Fruit fly (Drosophila melanogaster) whole organism, embryonic: ENCODE results near the gene Crys.

ENCODE experiments used
- ATbp ChIP-seq: fragments of 200-800 bp; sonication (Bioruptor generic); optimal IDR thresholded peaks from 2 replicates; lab custom pipeline; 2017; ENCODE audit warnings: missing biosample characterization, mild to moderate bottlenecking, missing genetic modification characterization, missing genetic modification reagents
- Antp ChIP-seq: fragments of 200-800 bp; sonication (Bioruptor generic); optimal IDR thresholded peaks from 3 replicates; lab custom pipeline; 2016; ENCODE audit warnings: missing biosample characterization, missing genetic modification characterization
- Bdp1 ChIP-seq: fragments of 200-800 bp; sonication (Bioruptor generic); optimal IDR thresholded peaks from 3 replicates; lab custom pipeline; 2016; ENCODE audit warnings: missing biosample characterization, missing genetic modification characterization
- Bgb ChIP-seq: fragments of 200-800 bp; sonication (Bioruptor generic); IDR thresholded peaks from 2 replicates; pipeline ENCODE4 v1.3.6; 2022; ENCODE audit warnings: missing biosample characterization, missing genetic modification characterization; ENCODE audit not compliant: partially characterized antibody
- Blimp-1 ChIP-seq: fragments of 200-800 bp; sonication (Bioruptor generic); optimal IDR thresholded peaks from 3 replicates; lab custom pipeline; 2018; ENCODE audit warnings: missing biosample characterization, missing genetic modification characterization, mild to moderate bottlenecking, moderate library complexity, missing genetic modification reagents
- CG11696 ChIP-seq: fragments of 200-800 bp; sonication (Bioruptor generic); IDR thresholded peaks from 2 replicates; pipeline ENCODE4 v1.3.6; 2022; ENCODE audit warnings: missing biosample characterization, missing genetic modification characterization
- CG12391 ChIP-seq: fragments of 200-800 bp; sonication (Bioruptor generic); optimal IDR thresholded peaks from 3 replicates; lab custom pipeline; 2018; ENCODE audit warnings: missing biosample characterization, mild to moderate bottlenecking, missing genetic modification characterization, moderate library complexity
- CG14667 ChIP-seq: fragments of 200-800 bp; sonication (Bioruptor generic); IDR thresholded peaks from 2 replicates; pipeline ENCODE4 v1.3.6; 2022; ENCODE audit warnings: missing biosample characterization, missing genetic modification characterization
- CG14965 ChIP-seq: fragments of 200-800 bp; sonication (Bioruptor generic); optimal IDR thresholded peaks from 2 replicates; lab custom pipeline; 2016; ENCODE audit warnings: missing biosample characterization, missing genetic modification characterization, borderline replicate concordance
- CG1647 ChIP-seq: fragments of 200-800 bp; sonication (Bioruptor generic); optimal IDR thresholded peaks from 3 replicates; lab custom pipeline; 2016; ENCODE audit warnings: missing biosample characterization, missing genetic modification characterization
- CG16863 ChIP-seq: fragments of 200-800 bp; sonication (Bioruptor generic); optimal IDR thresholded peaks from 3 replicates; lab custom pipeline; 2016; ENCODE audit warnings: missing biosample characterization, missing genetic modification characterization
- CG17359 ChIP-seq: fragments of 200-800 bp; sonication (Bioruptor generic); optimal IDR thresholded peaks from 3 replicates; lab custom pipeline; 2018; ENCODE audit warnings: missing biosample characterization, mild to moderate bottlenecking, missing genetic modification characterization, moderate library complexity
- CG18011 ChIP-seq: fragments of 200-800 bp; sonication (Bioruptor generic); optimal IDR thresholded peaks from 2 replicates; lab custom pipeline; 2017; ENCODE audit warnings: missing biosample characterization, missing genetic modification characterization, mild to moderate bottlenecking, moderate library complexity, missing genotype
- CG18262 ChIP-seq: fragments of 200-800 bp; optimal IDR thresholded peaks from 3 replicates; lab custom pipeline; 2019; ENCODE audit warnings: missing biosample characterization, mild to moderate bottlenecking, missing genetic modification characterization, moderate library complexity
- CG30431 ChIP-seq: fragments of 200-800 bp; sonication (Bioruptor generic); optimal IDR thresholded peaks from 2 replicates; lab custom pipeline; 2017; ENCODE audit warnings: missing biosample characterization, missing genetic modification characterization
- CG4282 ChIP-seq: fragments of 200-800 bp; sonication (Bioruptor generic); optimal IDR thresholded peaks from 2 replicates; lab custom pipeline; 2016; ENCODE audit warnings: missing biosample characterization, missing genetic modification characterization
- CG4404 ChIP-seq: fragments of 200-800 bp; sonication (Bioruptor generic); IDR thresholded peaks from 2 replicates; pipeline ENCODE4 v1.3.6; 2022; ENCODE audit warnings: missing biosample characterization, missing genetic modification characterization
- CG6791 ChIP-seq: fragments of 200-800 bp; sonication (Bioruptor generic); IDR thresholded peaks from 3 replicates; pipeline ENCODE4 v1.3.6; 2022; ENCODE audit warnings: missing biosample characterization, missing genetic modification characterization; ENCODE audit not compliant: partially characterized antibody
- CG7745 ChIP-seq: fragments of 200-800 bp; sonication (Bioruptor generic); optimal IDR thresholded peaks from 2 replicates; lab custom pipeline; 2018; ENCODE audit warnings: missing biosample characterization, mild to moderate bottlenecking, missing genetic modification characterization, moderate library complexity
- CG8290 ChIP-seq, 3 experiments: fragments of 200-800 bp; sonication (Bioruptor generic); optimal IDR thresholded peaks; 2 replicates each; lab custom pipeline; 2016 to 2019; ENCODE audit warnings: missing biosample characterization in 3 of 3, missing genetic modification characterization in 3 of 3, mild to moderate bottlenecking in 2 of 3, moderate library complexity in 1 of 3
- CG8478 ChIP-seq: fragments of >200 bp; optimal IDR thresholded peaks from 2 replicates; lab custom pipeline; 2018
- Dll ChIP-seq: fragments of 200-800 bp; sonication (Bioruptor generic); IDR thresholded peaks from 4 replicates; pipeline ENCODE4 v1.3.6; 2022; ENCODE audit warnings: missing biosample characterization, missing genetic modification characterization; ENCODE audit not compliant: partially characterized antibody
- ERR ChIP-seq: fragments of 200-800 bp; sonication (Bioruptor generic); optimal IDR thresholded peaks from 2 replicates; lab custom pipeline; 2016; ENCODE audit warnings: missing biosample characterization, missing genetic modification characterization
- GATAe ChIP-seq: fragments of 200-800 bp; sonication (Bioruptor generic); conservative IDR thresholded peaks from 2 replicates; pipeline ENCODE4 v1.3.6; 2022; ENCODE audit warnings: missing biosample characterization, missing genetic modification characterization
- H15 ChIP-seq: fragments of 200-800 bp; sonication (Bioruptor generic); IDR thresholded peaks from 3 replicates; pipeline ENCODE4 v1.3.6; 2022; ENCODE audit warnings: missing biosample characterization, missing genetic modification characterization
- Jarid2 ChIP-seq: fragments of 200-800 bp; sonication (Bioruptor generic); optimal IDR thresholded peaks from 3 replicates; lab custom pipeline; 2017; ENCODE audit warnings: mild to moderate bottlenecking, missing biosample characterization, missing genetic modification reagents, missing genetic modification characterization
- Max ChIP-seq: fragments of 200-800 bp; sonication (Bioruptor generic); optimal IDR thresholded peaks from 2 replicates; lab custom pipeline; 2016; ENCODE audit warnings: missing biosample characterization, mild to moderate bottlenecking, missing genetic modification characterization
- Mrtf ChIP-seq: fragments of 200-800 bp; sonication (Bioruptor generic); IDR thresholded peaks from 3 replicates; pipeline ENCODE4 v1.3.6; 2022; ENCODE audit warnings: missing biosample characterization, missing genetic modification characterization
- Opbp ChIP-seq: fragments of 200-800 bp; sonication (Bioruptor generic); IDR thresholded peaks from 3 replicates; pipeline ENCODE4 v1.3.6; 2022; ENCODE audit warnings: missing biosample characterization, missing genetic modification characterization; ENCODE audit not compliant: partially characterized antibody
- Ravus ChIP-seq: fragments of 200-800 bp; sonication (Bioruptor generic); IDR thresholded peaks from 2 replicates; pipeline ENCODE4 v1.3.6; 2022; ENCODE audit warnings: missing biosample characterization, missing genetic modification characterization
- Sin3A ChIP-seq: fragments of >200 bp; optimal IDR thresholded peaks from 2 replicates; lab custom pipeline; 2018
- Sox100B ChIP-seq: fragments of 200-800 bp; sonication (Bioruptor generic); optimal IDR thresholded peaks from 3 replicates; lab custom pipeline; 2018; ENCODE audit warnings: missing biosample characterization, mild to moderate bottlenecking, missing genetic modification characterization
- Sox102F ChIP-seq: fragments of 200-800 bp; sonication (Bioruptor generic); optimal IDR thresholded peaks from 2 replicates; lab custom pipeline; 2018; ENCODE audit warnings: missing biosample characterization, mild to moderate bottlenecking, missing genetic modification characterization, moderate library complexity
- abd-A ChIP-seq: fragments of 200-800 bp; sonication (Bioruptor generic); optimal IDR thresholded peaks from 3 replicates; lab custom pipeline; 2019; ENCODE audit warnings: missing biosample characterization, mild to moderate bottlenecking, missing genetic modification characterization, moderate library complexity
- chif ChIP-seq, 2 experiments: fragments of 200-800 bp; sonication (Bioruptor generic); optimal IDR thresholded peaks; 3 replicates each; lab custom pipeline; 2016; ENCODE audit warnings: missing biosample characterization in 2 of 2, missing genetic modification characterization in 2 of 2
- danr ChIP-seq: fragments of 200-800 bp; sonication (Bioruptor generic); IDR thresholded peaks from 2 replicates; pipeline ENCODE4 v1.3.6; 2022; ENCODE audit warnings: missing biosample characterization, missing genetic modification characterization
- dm ChIP-seq: fragments of 200-800 bp; sonication (Bioruptor generic); optimal IDR thresholded peaks from 3 replicates; lab custom pipeline; 2016; ENCODE audit warnings: missing biosample characterization, missing genetic modification characterization
- inv ChIP-seq: fragments of 200-800 bp; sonication (Bioruptor generic); IDR thresholded peaks from 2 replicates; pipeline ENCODE4 v1.3.6; 2022; ENCODE audit warnings: missing biosample characterization, missing genetic modification characterization; ENCODE audit not compliant: partially characterized antibody
- phol ChIP-seq: fragments of 200-800 bp; sonication (Bioruptor generic); optimal IDR thresholded peaks from 3 replicates; lab custom pipeline; 2018; ENCODE audit warnings: missing biosample characterization, mild to moderate bottlenecking, missing genetic modification characterization, moderate library complexity
- pnt ChIP-seq: fragments of 200-800 bp; sonication (Bioruptor generic); optimal IDR thresholded peaks from 3 replicates; lab custom pipeline; 2016; ENCODE audit warnings: missing biosample characterization, missing genetic modification characterization
- run ChIP-seq: fragments of 200-800 bp; sonication (Bioruptor generic); optimal IDR thresholded peaks from 3 replicates; lab custom pipeline; 2018; ENCODE audit warnings: missing biosample characterization, mild to moderate bottlenecking, missing genetic modification characterization
- scrt ChIP-seq: fragments of 200-800 bp; sonication (Bioruptor generic); optimal IDR thresholded peaks from 2 replicates; lab custom pipeline; 2018; ENCODE audit warnings: missing biosample characterization, mild to moderate bottlenecking, missing genetic modification characterization, moderate library complexity
- so ChIP-seq: fragments of 200-800 bp; sonication (Bioruptor generic); IDR thresholded peaks from 3 replicates; pipeline ENCODE4 v1.3.6; 2022; ENCODE audit warnings: missing biosample characterization, missing genetic modification characterization
- ssp ChIP-seq: fragments of 200-800 bp; sonication (Bioruptor generic); IDR thresholded peaks from 2 replicates; pipeline ENCODE4 v1.3.6; 2022; ENCODE audit warnings: missing biosample characterization, missing genetic modification characterization
- tin ChIP-seq: fragments of 200-800 bp; sonication (Bioruptor generic); optimal IDR thresholded peaks from 3 replicates; lab custom pipeline; 2016; ENCODE audit warnings: missing biosample characterization, missing genetic modification characterization
- trem ChIP-seq: fragments of 200-800 bp; optimal IDR thresholded peaks from 3 replicates; lab custom pipeline; 2019; ENCODE audit warnings: missing biosample characterization, mild to moderate bottlenecking, missing genetic modification characterization, moderate library complexity
- tup ChIP-seq: fragments of 200-800 bp; sonication (Bioruptor generic); optimal IDR thresholded peaks from 2 replicates; lab custom pipeline; 2016; ENCODE audit warnings: missing biosample characterization, mild to moderate bottlenecking, missing genetic modification characterization, moderate library complexity
- vvl ChIP-seq: fragments of 200-800 bp; sonication (Bioruptor generic); IDR thresholded peaks from 2 replicates; pipeline ENCODE4 v1.3.6; 2022; ENCODE audit warnings: missing biosample characterization, missing genetic modification characterization
- zf30C ChIP-seq: fragments of 200-800 bp; sonication (Bioruptor generic); optimal IDR thresholded peaks from 3 replicates; lab custom pipeline; 2018; ENCODE audit warnings: missing biosample characterization, mild to moderate bottlenecking, missing genetic modification characterization

Gene Crys

DNA sequence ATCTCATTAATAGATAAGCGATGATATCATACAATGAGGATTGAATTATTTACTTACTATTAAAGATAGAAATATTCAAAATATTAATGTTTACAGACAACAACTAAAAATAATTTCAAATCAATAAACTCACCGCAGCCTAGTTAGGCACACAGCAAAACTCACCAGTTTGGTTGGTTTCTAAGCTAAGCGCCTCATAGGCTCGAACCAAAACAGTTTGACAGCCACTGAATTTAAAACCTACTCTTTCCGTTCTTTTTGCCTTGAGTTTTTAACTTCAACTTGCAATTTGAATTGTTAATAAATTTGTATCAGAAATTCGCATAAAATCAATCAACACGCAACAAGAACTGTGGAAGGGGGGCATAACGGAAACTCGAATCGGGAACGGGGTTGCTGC lies 4.5 kb downstream of the Crys start (continued):
- no peak for TF ChIP-seq zf30C (GFP tag; lab: Kevin White, UChicago)
- no peak for TF ChIP-seq abd-A (tag; lab: Kevin White, UChicago)
- no peak for TF ChIP-seq CG14965 (GFP tag; lab: Kevin White, UChicago)
- no peak for TF ChIP-seq CG8290 (GFP tag; optimal IDR thresholded peaks at IDR 0.05; lab: Kevin White, UChicago)
- TF ChIP-seq CG8290 (tag; optimal IDR thresholded peaks at IDR 0.05; lab: Kevin White, UChicago): peak in 1 of 2 experiments; percentile 7
- 0 out of 2 replicates have a peak, but pooled peaks have one; percentile 6 for TF ChIP-seq Bgb (GFP tag; lab: Robert Waterston, UW)
- TF ChIP-seq CG1647: no peak
- no peak for TF ChIP-seq danr
- no peak for TF ChIP-seq Jarid2 (GFP tag; lab: Kevin White, UChicago)

DNA sequence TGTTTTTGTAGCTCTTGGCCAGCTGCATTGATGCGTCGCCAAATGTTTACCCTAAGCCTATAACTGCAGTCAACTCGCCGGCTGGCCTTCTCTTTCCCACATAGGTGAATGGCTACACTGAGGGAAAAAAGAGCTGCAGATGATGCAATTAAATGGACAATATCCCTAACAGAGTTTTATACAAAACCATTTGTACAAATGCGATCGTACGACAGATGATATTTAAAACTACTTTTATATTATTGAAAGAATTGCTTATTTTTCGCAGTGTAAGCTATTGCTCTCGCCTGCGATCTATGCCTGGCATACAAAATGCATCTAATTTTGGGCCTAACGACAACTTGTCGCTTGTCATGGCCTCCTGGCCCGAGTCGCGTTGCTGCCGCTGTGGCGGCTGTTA lies 6.0 kb downstream of the Crys start:
- TF ChIP-seq ATbp (GFP tag; lab: Kevin White, UChicago) (peak; percentile 37), trem (tag; lab: Kevin White, UChicago) (no peak), Dll (GFP tag; lab: Robert Waterston, UW) (no peak), so (GFP tag; lab: Robert Waterston, UW) (0 out of 3 replicates have a peak, but pooled peaks have one; percentile 19), ssp (GFP tag; lab: Robert Waterston, UW) (0 out of 2 replicates have a peak, but pooled peaks have one; percentile 7), CG16863 (GFP tag; lab: Kevin White, UChicago) (no peak), CG18262 (tag; lab: Kevin White, UChicago) (peak; percentile 32), Bdp1 (GFP tag; lab: Kevin White, UChicago) (no peak), run (tag; lab: Kevin White, UChicago) (no peak), GATAe (GFP tag; lab: Robert Waterston, UW) (no peak), Antp (GFP tag; lab: Kevin White, UChicago) (peak; percentile 23), CG12391 (tag; lab: Kevin White, UChicago) (peak; percentile 44), dm (no peak), H15 (GFP tag; lab: Robert Waterston, UW) (0 out of 3 replicates have a peak, but pooled peaks have one; percentile 14), chif (GFP tag; optimal IDR thresholded peaks at IDR 0.05; lab: Kevin White, UChicago) (peak; percentile 57 to 72), Max (peak; percentile 6), Ravus (GFP tag; lab: Robert Waterston, UW) (no peak; the same call in 1 of the 2 replicates), vvl (GFP tag; lab: Robert Waterston, UW) (peak; percentile 57; the same call in 1 of the 2 replicates), CG6791 (GFP tag; lab: Robert Waterston, UW) (no peak), CG7745 (no peak), CG30431 (GFP tag; lab: Kevin White, UChicago) (peak; percentile 42), Blimp-1 (GFP tag; lab: Kevin White, UChicago) (peak; percentile 36), ERR (no peak), tup (no peak), CG18011 (no peak), Sox100B (GFP tag; lab: Kevin White, UChicago) (peak; percentile 12), Mrtf (GFP tag; lab: Robert Waterston, UW) (peak; percentile 39; the same call in 1 of the 3 replicates), CG8478 (lab: Kevin White, UChicago) (no peak), Opbp (no peak), Sin3A (lab: Kevin White, UChicago) (no peak), CG14667 (peak; percentile 40; the same call in 1 of the 2 replicates), CG4282 (GFP tag; lab: Kevin White, UChicago) (no peak), CG17359 (tag; lab: Kevin White, UChicago) (peak; percentile 18), tin (GFP tag; lab: Kevin White, UChicago) (peak; percentile 39), CG4404 (GFP tag; lab: Robert Waterston, UW) (peak; percentile 42; the same call in 1 of the 2 replicates), Sox102F (GFP tag; lab: Kevin White, UChicago) (peak; percentile 67), scrt (GFP tag; lab: Kevin White, UChicago) (no peak), CG11696 (peak; percentile 54), inv (GFP tag; lab: Robert Waterston, UW) (no peak), phol (tag; lab: Kevin White, UChicago) (peak; percentile 47), pnt (peak; percentile 50)
